Fruit fly (Drosophila melanogaster): Measurements from ENCODE around the gene fzr.

fzr gene

dm6 chrX:4679813-4680381, 560 bp upstream of the fzr start (continued):
- TF ChIP-seq CG13296 (GFP tag; optimal IDR thresholded peaks at IDR 0.05) (no peak), E2f1 (GFP tag; IDR thresholded peaks at IDR 0.05) (peak; percentile 38; the same call in 1 of the 2 replicates), zen2 (GFP tag; IDR thresholded peaks at IDR 0.05; ENCODE audit: partially characterized antibody) (no peak), CG13894 (tag; optimal IDR thresholded peaks at IDR 0.05) (no peak), Blimp-1 (GFP tag; optimal IDR thresholded peaks at IDR 0.05) (peak; percentile 55), CG32767 (GFP tag; IDR thresholded peaks at IDR 0.05) (no peak; the same call in 1 of the 2 replicates), phol (tag; optimal IDR thresholded peaks at IDR 0.05) (peak; percentile 58), Gsc (GFP tag; IDR thresholded peaks at IDR 0.05) (no peak), CG2875 (GFP tag; optimal IDR thresholded peaks at IDR 0.05) (no peak), CG8765 (GFP tag; IDR thresholded peaks at IDR 0.05) (no peak), repo (GFP tag; optimal IDR thresholded peaks at IDR 0.05) (no peak), CG12071 (GFP tag; optimal IDR thresholded peaks at IDR 0.05) (peak; percentile 17), gem (tag; optimal IDR thresholded peaks at IDR 0.05) (peak; percentile 78), CG42726 (GFP tag; IDR thresholded peaks at IDR 0.05; ENCODE audit: partially characterized antibody) (no peak), CG12659 (GFP tag; optimal IDR thresholded peaks at IDR 0.05) (peak; percentile 27), CG7372 (GFP tag; IDR thresholded peaks at IDR 0.05) (no peak), CG34224 (GFP tag; IDR thresholded peaks at IDR 0.05; ENCODE audit: partially characterized antibody) (no peak), Hey (tag; optimal IDR thresholded peaks at IDR 0.05) (no peak), CG7357 (GFP tag; IDR thresholded peaks at IDR 0.05) (peak; percentile 43; the same call in 2 of the 3 replicates), gcm2 (GFP tag; optimal IDR thresholded peaks at IDR 0.05) (peak; percentile 16), ase (GFP tag; IDR thresholded peaks at IDR 0.05) (no peak), jumu (GFP tag; optimal IDR thresholded peaks at IDR 0.05) (peak; percentile 40), CG10565 (GFP tag; optimal IDR thresholded peaks at IDR 0.05) (no peak), Dll (GFP tag; IDR thresholded peaks at IDR 0.05; ENCODE audit: partially characterized antibody) (no peak), unc-4 (GFP tag; IDR thresholded peaks at IDR 0.05; ENCODE audit: partially characterized antibody) (no peak), danr (GFP tag; IDR thresholded peaks at IDR 0.05) (0 out of 2 replicates have a peak, but pooled peaks have one; percentile 6), pnt (GFP tag; optimal IDR thresholded peaks at IDR 0.05) (peak; percentile 56), CG16779 (GFP tag; IDR thresholded peaks at IDR 0.05) (no peak), CG3847 (GFP tag; IDR thresholded peaks at IDR 0.05) (peak; percentile 34), Kr (GFP tag; optimal IDR thresholded peaks at IDR 0.05) (no peak), Sry-δ (GFP tag; optimal IDR thresholded peaks at IDR 0.05) (peak; percentile 20), aop (GFP tag; IDR thresholded peaks at IDR 0.05) (no peak), CG17361 (GFP tag; IDR thresholded peaks at IDR 0.05) (peak; percentile 64), Doc3 (GFP tag; IDR thresholded peaks at IDR 0.05; ENCODE audit: partially characterized antibody) (no peak), CG34422 (GFP tag; IDR thresholded peaks at IDR 0.05) (peak; percentile 52; the same call in 2 of the 3 replicates), CG12942 (GFP tag; optimal IDR thresholded peaks at IDR 0.05) (no peak), CG15514 (GFP tag; optimal IDR thresholded peaks at IDR 0.05) (peak; percentile 18), Nf-YA (GFP tag; IDR thresholded peaks at IDR 0.05) (no peak), lola (GFP tag; optimal IDR thresholded peaks at IDR 0.05) (peak in 1 of 3 experiments; percentile 48), ERR (GFP tag; optimal IDR thresholded peaks at IDR 0.05) (no peak), sens-2 (GFP tag; IDR thresholded peaks at IDR 0.05) (no peak), schlank (tag; optimal IDR thresholded peaks at IDR 0.05) (no peak), Myb (GFP tag; optimal IDR thresholded peaks at IDR 0.05) (peak; percentile 73), chif (GFP tag; optimal IDR thresholded peaks at IDR 0.05) (peak in 1 of 2 experiments; percentile 48), Six4 (GFP tag; optimal IDR thresholded peaks at IDR 0.05) (no peak), NFAT (GFP tag; IDR thresholded peaks at IDR 0.05) (no peak), Dfd (GFP tag; optimal IDR thresholded peaks at IDR 0.05) (no peak), zfh1 (GFP tag; IDR thresholded peaks at IDR 0.05) (peak; percentile 53; the same call in 1 of the 3 replicates), CG30020 (tag; optimal IDR thresholded peaks at IDR 0.05) (no peak), CG12299 (tag; optimal IDR thresholded peaks at IDR 0.05) (no peak)
